Worm (Caenorhabditis elegans): ENCODE measurements around the gene srlf-7.

- no peak for TF ChIP-seq dpl-1 (GFP tag; optimal IDR thresholded peaks at IDR 0.05)
- TF ChIP-seq snpc-4 (tag; optimal IDR thresholded peaks at IDR 0.05), result no peak
- TF ChIP-seq fos-1 (tag; optimal IDR thresholded peaks at IDR 0.05), result no peak
- TF ChIP-seq ztf-11 (tag; optimal IDR thresholded peaks at IDR 0.05), result no peak
These were observed 22.2 kb downstream of the srlf-7 start for ce11 chrIV:7211313-7211712.
